Worm (Caenorhabditis elegans) whole organism, L1 larva: ENCODE measurements around the gene F26F2.3.

Experiments
- F16B12.6 ChIP-seq: fragments of 150-350 bp; optimal IDR thresholded peaks from 2 replicates; lab custom pipeline; 2014; ENCODE audit warnings: missing biosample characterization, missing genetic modification characterization
- alr-1 ChIP-seq: fragments of 200-800 bp; sonication (Bioruptor generic); optimal IDR thresholded peaks from 2 replicates; lab custom pipeline; 2018; ENCODE audit warnings: borderline replicate concordance, mild to moderate bottlenecking, missing genetic modification characterization, missing compliant biosample characterization
- aly-2 ChIP-seq: fragments of 150-350 bp; optimal IDR thresholded peaks from 2 replicates; lab custom pipeline; 2014; ENCODE audit warnings: missing biosample characterization, missing genetic modification characterization
- blmp-1 ChIP-seq: fragments of 150-350 bp; optimal IDR thresholded peaks from 2 replicates; lab custom pipeline; 2014; ENCODE audit warnings: missing biosample characterization, missing genetic modification characterization
- ceh-63 ChIP-seq: fragments of 200-800 bp; sonication (Bioruptor generic); optimal IDR thresholded peaks from 2 replicates; lab custom pipeline; 2018; ENCODE audit warnings: mild to moderate bottlenecking, missing genetic modification characterization, missing compliant biosample characterization
- ceh-8 ChIP-seq: fragments of 200-800 bp; sonication (Bioruptor generic); optimal IDR thresholded peaks from 2 replicates; lab custom pipeline; 2018; ENCODE audit warnings: mild to moderate bottlenecking, missing genetic modification characterization, moderate library complexity, missing compliant biosample characterization
- ceh-82 ChIP-seq, 3 experiments: fragments of 150-350 bp in 1 of 3; sonication (generic microtip) in 2 of 3; optimal IDR thresholded peaks; 2 replicates each; lab custom pipeline; 2014 to 2017; ENCODE audit warnings: missing biosample characterization in 3 of 3, missing genetic modification characterization in 3 of 3
- efl-1 ChIP-seq, 4 experiments: fragments of 150-350 bp; optimal IDR thresholded peaks in 3 of 4; peaks in 1 of 4; 1 replicate in 1 of 4; 2 replicates in 3 of 4; lab custom pipeline; 2014; ENCODE audit warnings: missing biosample characterization in 2 of 4, missing genetic modification characterization in 2 of 4, missing genetic modification reagents in 2 of 4
- egl-13 ChIP-seq: sonication (generic microtip); optimal IDR thresholded peaks from 2 replicates; lab custom pipeline; 2016; ENCODE audit warnings: missing genotype, missing genetic modification reagents, missing genetic modification characterization, missing compliant biosample characterization
- ets-5 ChIP-seq: fragments of 200-800 bp; sonication (Bioruptor generic); IDR thresholded peaks from 2 replicates; pipeline ENCODE4 v1.3.6; 2022; ENCODE audit warnings: missing genetic modification characterization, missing compliant biosample characterization
- grh-1 ChIP-seq: fragments of 200-800 bp; sonication (Bioruptor generic); IDR thresholded peaks from 2 replicates; pipeline ENCODE4 v1.3.6; 2022; ENCODE audit warnings: missing genetic modification reagents, missing genetic modification characterization, missing compliant biosample characterization
- hpl-2 ChIP-seq: fragments of 150-350 bp; optimal IDR thresholded peaks from 2 replicates; lab custom pipeline; 2014; ENCODE audit warnings: missing biosample characterization, missing genetic modification reagents, missing genetic modification characterization
- lin-39 ChIP-seq: fragments of 150-350 bp; optimal IDR thresholded peaks from 2 replicates; lab custom pipeline; 2014; ENCODE audit warnings: missing biosample characterization, missing genetic modification reagents, missing genetic modification characterization
- lir-3 ChIP-seq: sonication (generic microtip); optimal IDR thresholded peaks from 2 replicates; lab custom pipeline; 2016; ENCODE audit warnings: mild to moderate bottlenecking, missing genetic modification characterization, moderate library complexity, missing compliant biosample characterization; ENCODE audit not compliant: poor library complexity
- lsy-2 ChIP-seq, 2 experiments: fragments of 150-350 bp; optimal IDR thresholded peaks; 2 replicates each; lab custom pipeline; 2014; ENCODE audit warnings: missing biosample characterization in 2 of 2, missing genetic modification characterization in 2 of 2
- mdl-1 ChIP-seq, 2 experiments: fragments of 150-350 bp; optimal IDR thresholded peaks; 2 replicates each; lab custom pipeline; 2014 to 2017; ENCODE audit warnings: missing biosample characterization in 2 of 2, missing genetic modification characterization in 2 of 2, inconsistent platforms in 1 of 2
- nhr-11 ChIP-seq: fragments of 150-350 bp; optimal IDR thresholded peaks from 2 replicates; lab custom pipeline; 2014; ENCODE audit warnings: missing biosample characterization, missing genetic modification characterization
- nhr-19 ChIP-seq: fragments of 200-800 bp; sonication (Bioruptor generic); conservative IDR thresholded peaks from 2 replicates; pipeline ENCODE4 v1.3.6; 2022; ENCODE audit warnings: missing genetic modification characterization, missing compliant biosample characterization
- nhr-20 ChIP-seq: sonication (generic microtip); optimal IDR thresholded peaks from 2 replicates; lab custom pipeline; 2016; ENCODE audit warnings: mild to moderate bottlenecking, missing genetic modification characterization, missing compliant biosample characterization
- nhr-237 ChIP-seq: fragments of 150-350 bp; optimal IDR thresholded peaks from 2 replicates; lab custom pipeline; 2014; ENCODE audit warnings: missing biosample characterization, missing genetic modification characterization
- nhr-28 ChIP-seq: fragments of 150-350 bp; optimal IDR thresholded peaks from 2 replicates; lab custom pipeline; 2014; ENCODE audit warnings: missing biosample characterization, missing genetic modification characterization
- nhr-47 ChIP-seq: sonication (generic microtip); optimal IDR thresholded peaks from 2 replicates; lab custom pipeline; 2016; ENCODE audit warnings: mild to moderate bottlenecking, missing genetic modification characterization, moderate library complexity, missing compliant biosample characterization
- nhr-77 ChIP-seq: fragments of 150-350 bp; optimal IDR thresholded peaks from 2 replicates; lab custom pipeline; 2014; ENCODE audit warnings: missing biosample characterization, missing genetic modification characterization
- pax-3 ChIP-seq: fragments of 200-800 bp; sonication (Bioruptor generic); optimal IDR thresholded peaks from 2 replicates; lab custom pipeline; 2018; ENCODE audit warnings: mild to moderate bottlenecking, missing genetic modification characterization, moderate library complexity, missing compliant biosample characterization
- rnt-1 ChIP-seq: sonication (generic microtip); optimal IDR thresholded peaks from 2 replicates; lab custom pipeline; 2016; ENCODE audit warnings: mild to moderate bottlenecking, missing genetic modification characterization, moderate library complexity, missing compliant biosample characterization
- skn-1 ChIP-seq: fragments of 150-350 bp; optimal IDR thresholded peaks from 2 replicates; lab custom pipeline; 2014; ENCODE audit warnings: missing biosample characterization, missing genetic modification characterization
- snpc-4 ChIP-seq: fragments of 150-350 bp; optimal IDR thresholded peaks from 2 replicates; lab custom pipeline; 2014; ENCODE audit warnings: missing biosample characterization, missing genetic modification characterization
- snu-23 ChIP-seq: sonication (generic microtip); optimal IDR thresholded peaks from 2 replicates; lab custom pipeline; 2016; ENCODE audit warnings: missing genetic modification characterization, missing compliant biosample characterization
- sox-4 ChIP-seq: sonication (generic microtip); optimal IDR thresholded peaks from 2 replicates; lab custom pipeline; 2016; ENCODE audit warnings: missing genetic modification characterization, missing compliant biosample characterization
- tlp-1 ChIP-seq: fragments of 150-350 bp; optimal IDR thresholded peaks from 2 replicates; lab custom pipeline; 2014; ENCODE audit warnings: missing biosample characterization, missing genetic modification characterization
- zip-4 ChIP-seq: fragments of 200-800 bp; sonication (Bioruptor generic); optimal IDR thresholded peaks from 2 replicates; lab custom pipeline; 2018; ENCODE audit warnings: mild to moderate bottlenecking, missing genetic modification characterization, moderate library complexity, missing compliant biosample characterization
- ztf-11 ChIP-seq, 2 experiments: sonication (generic microtip); optimal IDR thresholded peaks; 2 replicates each; lab custom pipeline; 2016 to 2017; ENCODE audit warnings: missing genetic modification characterization in 2 of 2, missing biosample characterization in 1 of 2, missing compliant biosample characterization in 1 of 2

The F26F2.3 gene

DNA sequence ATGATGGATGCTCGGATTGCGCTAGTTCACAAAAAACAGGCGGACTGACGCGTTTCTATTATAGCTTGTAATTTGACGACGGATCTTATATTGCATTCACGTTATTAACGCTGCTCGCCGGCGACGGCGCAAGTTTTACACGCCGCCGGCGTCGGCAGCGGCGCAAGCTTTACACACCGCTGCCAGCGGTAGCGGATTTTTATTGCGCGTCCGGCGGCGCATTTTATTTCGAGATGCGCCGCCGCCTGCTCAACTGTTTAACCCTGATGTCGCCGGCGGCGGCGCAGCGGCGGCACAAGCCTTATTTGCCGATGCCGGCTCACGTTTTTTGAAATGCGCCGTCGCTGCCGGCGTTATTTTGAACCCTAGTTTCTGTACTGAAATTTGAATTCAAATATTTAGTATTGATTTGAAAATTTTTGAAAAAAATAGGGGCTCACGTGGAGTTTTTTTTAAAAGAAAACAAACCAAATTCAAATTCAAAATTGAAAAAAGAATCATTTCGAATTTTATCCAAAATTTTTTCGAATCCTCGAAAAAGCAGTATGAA is 38.3 kb upstream of the F26F2.3 start, which contains the start of gene ttr-57:
Gene ttr-57 (plus strand): TSS at position 500 of the 550 bp plus-strand sequence.
- TF ChIP-seq aly-2 (tag; lab: Kevin White, UChicago) (no peak), pax-3 (tag; lab: Kevin White, UChicago) (no peak), snu-23 (GFP tag; lab: Kevin White, UChicago) (no peak), lin-39 (no peak), sox-4 (no peak), ztf-11 (tag; optimal IDR thresholded peaks at IDR 0.05; lab: Kevin White, UChicago) (no peak), snpc-4 (tag; lab: Kevin White, UChicago) (no peak), nhr-11 (no peak), mdl-1 (tag; optimal IDR thresholded peaks at IDR 0.05; lab: Kevin White, UChicago) (no peak), F16B12.6 (tag; lab: Kevin White, UChicago) (no peak), tlp-1 (tag; lab: Kevin White, UChicago) (no peak), nhr-47 (tag; lab: Kevin White, UChicago) (no peak), nhr-19 (GFP tag; lab: Robert Waterston, UW) (no peak), nhr-20 (tag; lab: Kevin White, UChicago) (no peak), rnt-1 (tag; lab: Kevin White, UChicago) (no peak), ceh-63 (GFP tag; lab: Kevin White, UChicago) (no peak), hpl-2 (GFP tag; lab: Kevin White, UChicago) (no peak), egl-13 (no peak)

DNA sequence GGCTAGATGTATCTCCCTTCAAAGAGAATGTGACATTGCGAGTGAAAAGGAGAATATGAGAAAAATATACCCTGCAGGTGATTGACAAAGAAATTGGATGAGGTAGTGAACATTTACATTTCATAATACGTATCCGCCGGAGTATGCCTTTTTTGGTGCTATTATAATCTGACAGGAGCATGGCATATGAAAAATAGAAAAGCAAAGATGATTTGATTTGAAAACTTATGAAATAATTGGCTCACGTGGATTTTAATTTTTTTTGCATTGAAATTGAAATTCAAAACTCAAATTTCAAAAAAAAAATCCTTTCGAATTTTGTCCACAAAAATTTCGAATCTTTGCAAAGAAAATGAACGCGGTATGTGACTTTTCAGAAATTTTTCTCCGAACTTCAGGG is 36.7 kb upstream of the F26F2.3 start, which contains the start of gene ttr-11:
Gene ttr-11 (plus strand): TSS at position 301 of the 400 bp plus-strand sequence.
- TF ChIP-seq ceh-8 (GFP tag; lab: Kevin White, UChicago) (no peak), nhr-47 (tag; lab: Kevin White, UChicago) (no peak), lsy-2 (tag; optimal IDR thresholded peaks at IDR 0.05; lab: Kevin White, UChicago) (no peak), rnt-1 (tag; lab: Kevin White, UChicago) (no peak), ets-5 (no peak), nhr-237 (tag; lab: Kevin White, UChicago) (no peak), efl-1 (optimal IDR thresholded peaks at IDR 0.05; lab: Kevin White, UChicago) (no peak), efl-1 (GFP tag; optimal IDR thresholded peaks at IDR 0.05 in 1 of 2; lab: Kevin White, UChicago) (no peak), lir-3 (tag; lab: Kevin White, UChicago) (no peak), mdl-1 (tag; optimal IDR thresholded peaks at IDR 0.05; lab: Kevin White, UChicago) (no peak), grh-1 (GFP tag; lab: Robert Waterston, UW) (no peak), alr-1 (tag; lab: Kevin White, UChicago) (no peak), ztf-11 (tag; optimal IDR thresholded peaks at IDR 0.05; lab: Kevin White, UChicago) (no peak), ceh-63 (GFP tag; lab: Kevin White, UChicago) (no peak), skn-1 (tag; lab: Kevin White, UChicago) (no peak), nhr-20 (tag; lab: Kevin White, UChicago) (no peak), nhr-77 (tag; lab: Kevin White, UChicago) (no peak)

DNA sequence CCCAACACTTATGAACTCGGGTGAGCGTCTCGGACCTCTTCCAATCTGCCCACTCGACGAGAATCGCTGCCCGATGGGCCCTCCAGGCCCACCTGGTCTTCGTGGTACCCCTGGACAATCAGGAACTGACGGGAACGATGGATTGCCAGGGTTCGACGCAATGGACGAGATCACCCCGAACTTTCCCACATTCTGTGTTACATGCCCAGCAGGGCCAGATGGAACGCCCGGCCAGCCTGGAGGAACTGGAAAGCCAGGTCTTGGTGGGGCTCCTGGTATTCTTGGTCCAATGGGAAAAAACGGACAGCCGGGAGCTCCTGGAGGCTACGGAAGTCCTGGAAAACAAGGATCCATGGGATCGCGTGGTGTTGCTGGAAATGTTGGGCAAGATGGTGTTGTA is 34.4 kb upstream of the F26F2.3 start:
- TF ChIP-seq grh-1 (GFP tag; lab: Robert Waterston, UW) (no peak), sox-4 (no peak), aly-2 (tag; lab: Kevin White, UChicago) (no peak), rnt-1 (tag; lab: Kevin White, UChicago) (no peak), zip-4 (no peak), ceh-82 (tag; optimal IDR thresholded peaks at IDR 0.05; lab: Kevin White, UChicago) (no peak), ceh-8 (GFP tag; lab: Kevin White, UChicago) (no peak)
- TF ChIP-seq, all 84 proteins: peak for 0

DNA sequence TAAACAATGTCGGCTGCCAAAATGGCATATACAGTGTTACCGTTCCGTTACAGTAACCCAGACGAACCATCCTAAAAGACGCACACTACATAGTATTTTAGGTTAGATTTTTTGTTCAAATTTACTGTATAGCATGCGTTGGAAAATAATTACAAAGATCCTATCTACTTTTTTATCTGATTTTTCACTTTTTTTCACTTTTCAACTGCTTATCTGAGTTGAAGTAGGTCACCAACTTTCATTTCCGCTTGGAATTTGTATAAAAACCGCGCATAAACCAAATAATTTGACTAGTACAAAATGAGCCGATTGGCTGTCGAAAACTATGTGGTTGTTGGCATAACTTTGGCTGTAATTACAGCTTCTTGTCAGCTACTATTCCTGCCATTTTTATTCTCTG is 33.4 kb upstream of the F26F2.3 start, which contains the start of gene col-163:
Gene col-163 (plus strand): TSS at position 301 of the 400 bp plus-strand sequence.
- TF ChIP-seq blmp-1 (tag; lab: Kevin White, UChicago) (peak; percentile 50), nhr-28 (tag; lab: Kevin White, UChicago) (no peak)
